Worm (Caenorhabditis elegans): ENCODE results near the gene nlp-19.
A peak's percentile ranks its signal among the peaks of the same experiment; 100 is the strongest.

nlp-19 gene

ce11 chrX:10990855-10991176 is 32.3 kb downstream of the nlp-19 start:
- TF ChIP-seq sup-37 (GFP tag; optimal IDR thresholded peaks at IDR 0.05) (no peak), C16A3.4 (tag; optimal IDR thresholded peaks at IDR 0.05) (no peak), pqm-1 (tag; optimal IDR thresholded peaks at IDR 0.05) (no peak), mef-2 (tag; optimal IDR thresholded peaks at IDR 0.05) (no peak), skn-1 (tag; optimal IDR thresholded peaks at IDR 0.05) (no peak), nhr-20 (tag; optimal IDR thresholded peaks at IDR 0.05) (no peak), nhr-237 (tag; optimal IDR thresholded peaks at IDR 0.05) (no peak), nhr-71 (tag; optimal IDR thresholded peaks at IDR 0.05) (no peak), ama-1 (optimal IDR thresholded peaks at IDR 0.05) (no peak), ceh-63 (GFP tag; optimal IDR thresholded peaks at IDR 0.05) (no peak), zip-4 (GFP tag; optimal IDR thresholded peaks at IDR 0.05) (no peak), elt-2 (tag; optimal IDR thresholded peaks at IDR 0.05) (no peak), rnt-1 (tag; optimal IDR thresholded peaks at IDR 0.05) (no peak), fkh-10 (GFP tag; optimal IDR thresholded peaks at IDR 0.05) (no peak), fkh-4 (tag; optimal IDR thresholded peaks at IDR 0.05; ENCODE audit: borderline replicate concordance) (no peak)

- TF ChIP-seq lir-3 (tag; optimal IDR thresholded peaks at IDR 0.05; ENCODE audit: poor library complexity) (no peak), pag-3 (tag; optimal IDR thresholded peaks at IDR 0.05; ENCODE audit: borderline replicate concordance, insufficient read depth) (no peak), nhr-237 (tag; optimal IDR thresholded peaks at IDR 0.05) (no peak), zip-4 (GFP tag; optimal IDR thresholded peaks at IDR 0.05) (no peak), nhr-28 (tag; optimal IDR thresholded peaks at IDR 0.05) (no peak), nhr-84 (tag; optimal IDR thresholded peaks at IDR 0.05) (no peak), pqm-1 (tag; optimal IDR thresholded peaks at IDR 0.05) (no peak), xbp-1 (tag; optimal IDR thresholded peaks at IDR 0.05) (no peak), Y116A8C.19 (tag; optimal IDR thresholded peaks at IDR 0.05; ENCODE audit: borderline replicate concordance) (no peak), efl-3 (GFP tag; optimal IDR thresholded peaks at IDR 0.05) (no peak), elt-2 (tag; optimal IDR thresholded peaks at IDR 0.05) (no peak), nhr-77 (tag; optimal IDR thresholded peaks at IDR 0.05) (no peak), dsc-1 (tag; optimal IDR thresholded peaks at IDR 0.05) (no peak), zag-1 (tag; optimal IDR thresholded peaks at IDR 0.05) (no peak), nhr-11 (tag; optimal IDR thresholded peaks at IDR 0.05) (no peak), ceh-88 (GFP tag; IDR thresholded peaks at IDR 0.05) (no peak)
These were observed 33.0 kb downstream of the nlp-19 start for ce11 chrX:10991352-10992172.

ce11 chrX:10992177-10992576 is 33.6 kb downstream of the nlp-19 start, which contains the start of gene ver-3:
TSS of gene ver-3 (plus strand) at chrX:10992477.
- TF ChIP-seq blmp-1 (tag; optimal IDR thresholded peaks at IDR 0.05), result peak; percentile 37
- no peak for TF ChIP-seq grh-1 (GFP tag; IDR thresholded peaks at IDR 0.05)

ce11 chrX:10999176-10999575 is 40.6 kb downstream of the nlp-19 start, which contains the start of gene F59F3.6:
TSS of gene F59F3.6 (minus strand) at chrX:10999276.
- TF ChIP-seq lin-14 (GFP tag; optimal IDR thresholded peaks at IDR 0.05), result peak; percentile 27
- no peak for TF ChIP-seq nhr-90 (tag; optimal IDR thresholded peaks at IDR 0.05; ENCODE audit: poor library complexity)
- TF ChIP-seq tlp-1 (tag; optimal IDR thresholded peaks at IDR 0.05), result no peak
- TF ChIP-seq ets-5 (GFP tag; IDR thresholded peaks at IDR 0.05), result no peak
- no peak for TF ChIP-seq efl-1 (optimal IDR thresholded peaks at IDR 0.05)
- TF ChIP-seq efl-1 (GFP tag; optimal IDR thresholded peaks at IDR 0.05 in 1 of 2), result peak in 1 of 2 experiments; percentile 56
- no peak for TF ChIP-seq fkh-10 (GFP tag; optimal IDR thresholded peaks at IDR 0.05)
- TF ChIP-seq nhr-77 (tag; optimal IDR thresholded peaks at IDR 0.05), result no peak
- TF ChIP-seq tbx-2 (tag; optimal IDR thresholded peaks at IDR 0.05), result peak; percentile 20
- no peak for TF ChIP-seq irx-1 (tag; optimal IDR thresholded peaks at IDR 0.05)

All from whole organism, L1 larva.